Fruit fly (Drosophila melanogaster) whole organism, embryonic: ENCODE data around the gene CG31663.

Experiments
- Abd-B ChIP-seq: fragments of 200-800 bp; sonication (Bioruptor generic); optimal IDR thresholded peaks from 2 replicates; lab custom pipeline; 2018; ENCODE audit warnings: missing biosample characterization, mild to moderate bottlenecking, missing genetic modification characterization, moderate library complexity
- CG11247 ChIP-seq: fragments of 200-800 bp; sonication (Bioruptor generic); IDR thresholded peaks from 2 replicates; pipeline ENCODE4 v1.3.6; 2022; ENCODE audit warnings: missing biosample characterization, missing genetic modification characterization
- Optix ChIP-seq: fragments of 200-800 bp; sonication (Bioruptor generic); IDR thresholded peaks from 3 replicates; pipeline ENCODE4 v1.3.6; 2022; ENCODE audit warnings: missing biosample characterization, missing genetic modification characterization
- ewg ChIP-seq: fragments of 200-800 bp; sonication (Bioruptor generic); optimal IDR thresholded peaks from 3 replicates; lab custom pipeline; 2017; ENCODE audit warnings: mild to moderate bottlenecking, missing biosample characterization, missing genetic modification reagents, missing genetic modification characterization
- fd64A ChIP-seq: fragments of 200-800 bp; sonication (Bioruptor generic); optimal IDR thresholded peaks from 3 replicates; lab custom pipeline; 2018; ENCODE audit warnings: missing biosample characterization, mild to moderate bottlenecking, missing genetic modification characterization
- nerfin-1 ChIP-seq: fragments of 200-800 bp; sonication (Bioruptor generic); optimal IDR thresholded peaks from 3 replicates; lab custom pipeline; 2019; ENCODE audit warnings: missing biosample characterization, mild to moderate bottlenecking, missing genetic modification characterization, moderate library complexity

DNA sequence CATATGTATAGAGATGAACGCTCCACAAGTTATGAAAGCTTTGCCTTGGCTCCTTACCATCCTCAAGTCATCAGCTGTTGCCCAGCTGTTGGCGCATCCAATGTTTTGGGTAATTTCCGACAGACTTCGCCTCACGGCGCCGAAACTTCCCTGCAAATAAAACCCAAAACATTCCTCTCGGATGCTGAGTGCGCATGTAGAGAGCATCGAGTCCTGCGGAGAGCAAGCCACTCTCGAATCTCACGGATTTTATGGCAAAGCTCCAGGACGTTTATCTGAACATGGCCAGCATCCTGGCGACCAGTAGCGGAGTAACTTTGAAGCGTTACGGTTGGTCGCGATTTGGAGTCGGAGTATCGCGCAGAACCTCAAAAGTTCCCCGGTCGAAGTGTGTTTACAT lies 45.0 kb downstream of the CG31663 start, which contains the start of gene wry:
- TF ChIP-seq fd64A (GFP tag; lab: Kevin White, UChicago): no peak
- TF ChIP-seq nerfin-1: no peak
- TF ChIP-seq Abd-B (GFP tag; lab: Kevin White, UChicago): no peak
- peak; percentile 64 for TF ChIP-seq ewg (GFP tag; lab: Kevin White, UChicago)
- no peak for TF ChIP-seq Optix
- no peak for TF ChIP-seq CG11247
